Worm (Caenorhabditis elegans) whole organism, L2 larva: Measurements from ENCODE around the gene Y16E11A.4.

Experiments used
- egl-27 ChIP-seq: sonication (generic microtip); optimal IDR thresholded peaks from 3 replicates; lab custom pipeline; 2017; ENCODE audit warnings: missing biosample characterization, missing genetic modification reagents, missing genetic modification characterization
- nhr-11 ChIP-seq: fragments of 150-350 bp; optimal IDR thresholded peaks from 2 replicates; lab custom pipeline; 2014; ENCODE audit warnings: missing biosample characterization, missing genetic modification characterization
- nhr-237 ChIP-seq: fragments of 150-350 bp; optimal IDR thresholded peaks from 2 replicates; lab custom pipeline; 2014; ENCODE audit warnings: missing biosample characterization, missing genetic modification characterization
- snpc-4 ChIP-seq: fragments of 150-350 bp; optimal IDR thresholded peaks from 2 replicates; lab custom pipeline; 2014; ENCODE audit warnings: missing biosample characterization, missing genetic modification characterization

DNA sequence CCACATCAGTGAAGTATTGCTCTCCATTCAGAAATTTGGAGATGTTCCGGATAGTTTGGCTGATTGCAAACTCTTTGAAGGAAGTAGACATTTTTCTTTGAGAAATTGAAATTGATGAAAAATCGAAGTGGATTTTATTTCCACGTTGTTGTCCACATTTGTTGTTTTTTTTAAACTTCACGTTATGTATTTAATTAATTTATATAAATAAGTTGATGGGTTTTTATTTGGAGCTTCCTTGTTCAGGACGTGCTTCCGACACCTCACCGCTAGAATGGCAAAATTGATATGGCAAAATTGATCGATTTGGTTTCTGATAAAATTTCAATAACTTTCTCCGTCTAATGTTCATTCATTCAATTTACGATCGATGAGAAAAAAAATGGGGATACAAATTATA, 40.7 kb upstream of the Y16E11A.4 start, which contains the start of gene math-48:
- TF ChIP-seq nhr-11 (no peak), egl-27 (tag; lab: Kevin White, UChicago) (no peak), snpc-4 (tag; lab: Kevin White, UChicago) (no peak), nhr-237 (tag; lab: Kevin White, UChicago) (no peak)
